Fruit fly (Drosophila melanogaster) whole organism, wandering third instar larva: Measurements from ENCODE around the gene ifc.

ENCODE experiments used
- CG32264 ChIP-seq: fragments of 200-800 bp; sonication (Bioruptor generic); optimal IDR thresholded peaks from 2 replicates; lab custom pipeline; 2016; ENCODE audit warnings: missing biosample characterization, missing genetic modification characterization
- CG9705 ChIP-seq: fragments of 200-800 bp; sonication (Bioruptor generic); optimal IDR thresholded peaks from 2 replicates; lab custom pipeline; 2018; ENCODE audit warnings: missing biosample characterization, mild to moderate bottlenecking, missing genetic modification characterization
- CrebA ChIP-seq: fragments of 200-800 bp; sonication (Bioruptor generic); optimal IDR thresholded peaks from 2 replicates; lab custom pipeline; 2016; ENCODE audit warnings: missing biosample characterization, mild to moderate bottlenecking, missing genetic modification characterization, borderline replicate concordance
- Dif ChIP-seq: fragments of 200-275, 200-300 bp; sonication (Bioruptor generic); optimal IDR thresholded peaks from 2 replicates; lab custom pipeline; 2018; ENCODE audit warnings: missing biosample characterization, missing genetic modification characterization; ENCODE audit not compliant: partially characterized antibody
- Hr78 ChIP-seq: fragments of >200 bp; optimal IDR thresholded peaks from 2 replicates; lab custom pipeline; 2017; ENCODE audit warnings: missing biosample characterization, missing genetic modification characterization
- Jra ChIP-seq: sonication (Bioruptor generic); optimal IDR thresholded peaks from 2 replicates; lab custom pipeline; 2016; ENCODE audit warnings: missing biosample characterization, missing genetic modification characterization
- Mio ChIP-seq: sonication (Bioruptor generic); optimal IDR thresholded peaks from 2 replicates; lab custom pipeline; 2016; ENCODE audit warnings: missing biosample characterization, missing genetic modification characterization
- Rel ChIP-seq, 2 experiments: fragments of 200-800 bp; sonication (Bioruptor generic) in 1 of 2; optimal IDR thresholded peaks; 2 replicates in 1 of 2; 3 replicates in 1 of 2; lab custom pipeline; 2016 to 2019; ENCODE audit warnings: mild to moderate bottlenecking in 2 of 2, missing biosample characterization in 2 of 2, missing genetic modification characterization in 2 of 2, moderate library complexity in 1 of 2
- dmrt93B ChIP-seq: fragments of 200-800 bp; sonication (Bioruptor generic); optimal IDR thresholded peaks from 2 replicates; lab custom pipeline; 2018; ENCODE audit warnings: missing biosample characterization, mild to moderate bottlenecking, missing genetic modification characterization
- dsf ChIP-seq: sonication (Bioruptor generic); optimal IDR thresholded peaks from 2 replicates; lab custom pipeline; 2016; ENCODE audit warnings: missing biosample characterization, missing genetic modification characterization, borderline replicate concordance
- ey ChIP-seq: fragments of 200-800 bp; sonication (Bioruptor generic); optimal IDR thresholded peaks from 2 replicates; lab custom pipeline; 2016; ENCODE audit warnings: missing biosample characterization, missing genetic modification characterization
- h ChIP-seq: fragments of 200-800 bp; sonication (Bioruptor generic); optimal IDR thresholded peaks from 3 replicates; lab custom pipeline; 2016; ENCODE audit warnings: missing biosample characterization, mild to moderate bottlenecking, missing genetic modification characterization
- tai ChIP-seq: sonication (Bioruptor generic); optimal IDR thresholded peaks from 2 replicates; lab custom pipeline; 2016; ENCODE audit warnings: missing biosample characterization, missing genetic modification characterization
- usp ChIP-seq: fragments of >200 bp; optimal IDR thresholded peaks from 2 replicates; lab custom pipeline; 2017; ENCODE audit warnings: missing biosample characterization, missing genetic modification characterization

DNA sequence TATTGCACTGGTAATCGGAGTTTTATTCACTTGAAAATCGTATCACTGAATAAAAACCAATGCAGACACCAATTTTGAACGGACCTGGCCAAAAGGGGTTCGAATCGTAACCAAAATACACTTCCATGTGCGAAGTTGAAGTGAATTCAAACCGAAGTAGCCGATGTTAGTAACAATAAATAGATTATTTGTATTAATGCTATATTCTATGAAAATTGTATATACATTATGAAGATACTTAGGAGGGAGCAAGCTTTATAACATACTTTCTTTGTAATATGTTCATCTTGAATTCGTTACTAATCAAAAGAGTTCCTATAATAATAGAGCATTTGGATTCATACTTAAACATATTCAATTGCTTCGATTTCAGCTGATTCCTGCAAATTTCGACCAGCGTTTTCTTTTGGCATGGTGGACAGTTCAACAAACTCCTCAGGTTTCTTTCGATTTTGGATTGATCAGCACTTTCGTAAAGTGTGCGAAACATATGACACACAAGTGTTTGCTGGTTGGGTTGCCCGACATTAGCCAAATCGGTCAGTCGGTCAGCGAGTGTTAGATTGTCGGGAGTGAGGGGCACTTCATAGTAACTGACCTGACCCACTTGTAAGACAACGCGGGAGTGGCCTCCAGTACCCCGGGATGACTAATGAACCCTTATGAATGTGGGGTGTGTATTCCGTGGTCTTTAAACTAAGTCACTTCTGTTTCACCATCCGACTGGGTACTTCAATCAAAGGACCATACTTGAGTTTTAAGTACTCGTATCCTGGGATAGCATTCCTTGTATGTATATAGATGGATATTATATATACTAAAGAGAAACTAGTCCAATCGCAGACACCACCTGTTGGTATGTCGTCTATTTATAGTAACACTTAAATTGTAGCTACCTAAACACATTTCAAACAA is 18.2 kb upstream of the ifc start, which contains the start of the genes CG13992 and Ucp4C:
- TF ChIP-seq CrebA (no peak), usp (GFP tag; lab: Kevin White, UChicago) (no peak), CG32264 (GFP tag; lab: Kevin White, UChicago) (no peak), tai (GFP tag; lab: Kevin White, UChicago) (no peak), dmrt93B (GFP tag; lab: Kevin White, UChicago) (no peak), h (no peak), Hr78 (no peak), Dif (GFP tag; lab: Kevin White, UChicago) (no peak), ey (no peak), Mio (no peak), Jra (no peak), dsf (GFP tag; lab: Kevin White, UChicago) (no peak), Rel (GFP tag; optimal IDR thresholded peaks at IDR 0.05; lab: Kevin White, UChicago) (no peak), Rel (tag; optimal IDR thresholded peaks at IDR 0.05; lab: Kevin White, UChicago) (no peak), CG9705 (GFP tag; lab: Kevin White, UChicago) (no peak)
